Worm (Caenorhabditis elegans): ENCODE data around the gene srx-33.

- TF ChIP-seq ztf-23 (GFP tag; IDR thresholded peaks at IDR 0.05): no peak
- TF ChIP-seq med-1 (GFP tag; optimal IDR thresholded peaks at IDR 0.05; ENCODE audit: insufficient read depth): no peak
- TF ChIP-seq T22C8.4 (GFP tag; IDR thresholded peaks at IDR 0.05): no peak
- no peak for TF ChIP-seq ref-1 (GFP tag; conservative IDR thresholded peaks at IDR 0.05)
- TF ChIP-seq tab-1 (GFP tag; IDR thresholded peaks at IDR 0.05): no peak
- no peak for TF ChIP-seq ztf-29 (GFP tag; IDR thresholded peaks at IDR 0.05)
- no peak for TF ChIP-seq flt-1 (GFP tag; IDR thresholded peaks at IDR 0.05)
Observed at ce11 chrV:7163477-7164114, 44.9 kb upstream of the srx-33 start, which contains the start of gene ugt-41.

All from whole organism, midembryonic.